Fruit fly (Drosophila melanogaster): ENCODE results near the gene slp2.
A peak's percentile ranks its signal among the peaks of the same experiment; 100 is the strongest.

The slp2 gene

DNA sequence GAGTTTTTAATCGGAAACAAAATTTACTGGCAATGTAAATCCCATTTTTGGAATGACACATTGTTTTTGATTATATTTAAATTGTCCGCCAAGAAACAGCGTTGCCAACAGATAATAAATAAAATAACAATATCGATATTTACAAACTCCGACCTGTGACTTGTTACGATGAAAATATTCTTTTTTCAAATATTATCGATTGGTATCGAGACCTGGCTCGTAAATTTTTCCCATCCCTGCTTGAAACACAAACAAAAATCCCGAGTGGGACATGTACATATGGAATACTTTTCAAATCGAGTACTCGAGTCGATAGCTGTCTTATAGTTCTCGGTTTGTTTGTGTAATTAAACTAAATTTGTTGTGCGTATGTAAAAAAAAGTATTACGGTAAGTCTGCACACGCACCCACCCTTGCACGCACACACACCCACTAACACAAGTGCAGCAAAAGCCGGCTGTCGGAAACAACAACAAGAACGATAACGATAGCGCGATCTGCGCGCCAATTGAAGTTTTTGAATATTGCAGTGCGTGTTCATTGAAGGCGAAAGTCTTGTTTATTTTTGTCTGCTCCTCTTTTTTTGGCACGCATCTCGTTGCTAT lies 25.9 kb downstream of the slp2 start, which contains the start of gene TTLL4B (continued):
- TF ChIP-seq CG4854 (GFP tag; optimal IDR thresholded peaks at IDR 0.05) (no peak), CG15601 (tag; optimal IDR thresholded peaks at IDR 0.05) (no peak), ro (GFP tag; IDR thresholded peaks at IDR 0.05) (no peak), CG9932 (GFP tag; IDR thresholded peaks at IDR 0.05) (peak; percentile 44; the same call in 1 of the 2 replicates), BtbVII (GFP tag; optimal IDR thresholded peaks at IDR 0.05) (no peak), Hsf (GFP tag; optimal IDR thresholded peaks at IDR 0.05) (peak; percentile 6), CG31224 (GFP tag; IDR thresholded peaks at IDR 0.05) (no peak), Adf1 (GFP tag; IDR thresholded peaks at IDR 0.05) (no peak), CG14710 (tag; optimal IDR thresholded peaks at IDR 0.05) (peak; percentile 70), fd96Cb (tag; optimal IDR thresholded peaks at IDR 0.05) (no peak), Sin3A (optimal IDR thresholded peaks at IDR 0.05) (peak; percentile 72), CG12391 (tag; optimal IDR thresholded peaks at IDR 0.05) (peak; percentile 32), inv (GFP tag; IDR thresholded peaks at IDR 0.05; ENCODE audit: partially characterized antibody) (peak; percentile 80), Dfd (GFP tag; optimal IDR thresholded peaks at IDR 0.05) (no peak), CG18262 (tag; optimal IDR thresholded peaks at IDR 0.05) (no peak), CG7745 (tag; optimal IDR thresholded peaks at IDR 0.05) (no peak), CG4617 (GFP tag; optimal IDR thresholded peaks at IDR 0.05; ENCODE audit: borderline replicate concordance) (no peak), Fer1 (GFP tag; optimal IDR thresholded peaks at IDR 0.05) (no peak), mld (GFP tag; IDR thresholded peaks at IDR 0.05; ENCODE audit: partially characterized antibody) (peak; percentile 86), CG16813 (GFP tag; IDR thresholded peaks at IDR 0.05; ENCODE audit: partially characterized antibody) (peak; percentile 92), knrl (GFP tag; IDR thresholded peaks at IDR 0.05; ENCODE audit: partially characterized antibody) (peak; percentile 94), CG4360 (GFP tag; IDR thresholded peaks at IDR 0.05) (peak; percentile 89), unc-4 (GFP tag; IDR thresholded peaks at IDR 0.05; ENCODE audit: partially characterized antibody) (peak; percentile 88), E2f2 (GFP tag; IDR thresholded peaks at IDR 0.05) (peak; percentile 95), CG11723 (GFP tag; optimal IDR thresholded peaks at IDR 0.05) (no peak), pnt (GFP tag; optimal IDR thresholded peaks at IDR 0.05) (no peak), zen2 (GFP tag; IDR thresholded peaks at IDR 0.05; ENCODE audit: partially characterized antibody) (peak; percentile 81), Kr (GFP tag; optimal IDR thresholded peaks at IDR 0.05) (no peak), Doc3 (GFP tag; IDR thresholded peaks at IDR 0.05; ENCODE audit: partially characterized antibody) (peak; percentile 78), CG7839 (tag; optimal IDR thresholded peaks at IDR 0.05) (no peak), HLHmδ (GFP tag; optimal IDR thresholded peaks at IDR 0.05) (no peak), CG15073 (GFP tag; optimal IDR thresholded peaks at IDR 0.05) (no peak), CG12942 (GFP tag; optimal IDR thresholded peaks at IDR 0.05) (no peak), CG2129 (GFP tag; IDR thresholded peaks at IDR 0.05; ENCODE audit: partially characterized antibody) (peak; percentile 87), so (GFP tag; IDR thresholded peaks at IDR 0.05) (no peak)

dm6 chr2L:3867474-3868082 lies 30.9 kb downstream of the slp2 start, which contains the start of gene Cep97:
Gene Cep97, plus strand, starts transcription at chr2L:3867697.
- TF ChIP-seq Dip2 (GFP tag; IDR thresholded peaks at IDR 0.05) (no peak), jing (GFP tag; optimal IDR thresholded peaks at IDR 0.05) (no peak), CG16813 (GFP tag; IDR thresholded peaks at IDR 0.05; ENCODE audit: partially characterized antibody) (peak; percentile 88), Bteb2 (GFP tag; optimal IDR thresholded peaks at IDR 0.05) (no peak), CG4820 (GFP tag; optimal IDR thresholded peaks at IDR 0.05) (no peak), cad (GFP tag; optimal IDR thresholded peaks at IDR 0.05) (no peak), CG12071 (GFP tag; optimal IDR thresholded peaks at IDR 0.05) (no peak), usp (GFP tag; optimal IDR thresholded peaks at IDR 0.05) (no peak), CG3838 (GFP tag; optimal IDR thresholded peaks at IDR 0.05) (no peak), crc (GFP tag; optimal IDR thresholded peaks at IDR 0.05) (no peak), Lim3 (GFP tag; IDR thresholded peaks at IDR 0.05) (no peak), unc-4 (GFP tag; IDR thresholded peaks at IDR 0.05; ENCODE audit: partially characterized antibody) (peak; percentile 73), CG6791 (GFP tag; IDR thresholded peaks at IDR 0.05; ENCODE audit: partially characterized antibody) (peak; percentile 97), maf-S (GFP tag; optimal IDR thresholded peaks at IDR 0.05) (no peak), CG7786 (GFP tag; optimal IDR thresholded peaks at IDR 0.05) (no peak), H15 (GFP tag; IDR thresholded peaks at IDR 0.05) (no peak), otp (GFP tag; IDR thresholded peaks at IDR 0.05) (no peak), hb (GFP tag; IDR thresholded peaks at IDR 0.05; ENCODE audit: partially characterized antibody) (peak; percentile 94)
